Worm (Caenorhabditis elegans): ENCODE measurements around the gene mrps-18.C.

mrps-18.C gene

ce11 chrII:6736066-6736465 is at the start of gene mrps-18.C:
TSS of gene mrps-18.C (plus strand) at chrII:6736203.
- TF ChIP-seq scrt-1 (GFP tag; IDR thresholded peaks at IDR 0.05) = no peak
- TF ChIP-seq hmg-4 (GFP tag; optimal IDR thresholded peaks at IDR 0.05) = no peak
- TF ChIP-seq ceh-13 (GFP tag; optimal IDR thresholded peaks at IDR 0.05) = no peak
- TF ChIP-seq tbx-37 (GFP tag; conservative IDR thresholded peaks at IDR 0.05) = no peak
- TF ChIP-seq tbx-11 (GFP tag; IDR thresholded peaks at IDR 0.05) = no peak
- no peak for TF ChIP-seq hnd-1 (tag; optimal IDR thresholded peaks at IDR 0.05)
- TF ChIP-seq pes-1 (GFP tag; IDR thresholded peaks at IDR 0.05) = no peak
- TF ChIP-seq aly-1 (tag; optimal IDR thresholded peaks at IDR 0.05) = no peak
- no peak for TF ChIP-seq B0310.2 (tag; optimal IDR thresholded peaks at IDR 0.05)
- TF ChIP-seq F13C5.2 (tag; optimal IDR thresholded peaks at IDR 0.05) = no peak
- TF ChIP-seq sea-1 (GFP tag; conservative IDR thresholded peaks at IDR 0.05) = no peak
- no peak for TF ChIP-seq ets-7 (tag; optimal IDR thresholded peaks at IDR 0.05)
- TF ChIP-seq hmbx-1 (tag; optimal IDR thresholded peaks at IDR 0.05) = no peak
- TF ChIP-seq ceh-36 (tag; optimal IDR thresholded peaks at IDR 0.05) = no peak

ce11 chrII:6689088-6689487 is 46.9 kb upstream of the mrps-18.C start:
- TF ChIP-seq aly-1 (tag; optimal IDR thresholded peaks at IDR 0.05) (no peak), tra-4 (tag; optimal IDR thresholded peaks at IDR 0.05) (no peak), tbx-37 (GFP tag; conservative IDR thresholded peaks at IDR 0.05) (no peak), ceh-36 (tag; optimal IDR thresholded peaks at IDR 0.05) (no peak), F13C5.2 (tag; optimal IDR thresholded peaks at IDR 0.05) (no peak), scrt-1 (GFP tag; IDR thresholded peaks at IDR 0.05) (no peak)

- TF ChIP-seq aly-1 (tag; optimal IDR thresholded peaks at IDR 0.05) = no peak
- no peak for TF ChIP-seq hnd-1 (tag; optimal IDR thresholded peaks at IDR 0.05)
- TF ChIP-seq tbx-37 (GFP tag; conservative IDR thresholded peaks at IDR 0.05) = no peak
- no peak for TF ChIP-seq ama-1 (optimal IDR thresholded peaks at IDR 0.05)
Observed at ce11 chrII:6695388-6695787, 40.6 kb upstream of the mrps-18.C start, which contains the start of gene C18H9.5. TSS of gene C18H9.5 (minus strand) at chrII:6695566.

ce11 chrII:6698784-6699183 is 37.2 kb upstream of the mrps-18.C start, which contains the start of gene C18H9.1:
TSS of gene C18H9.1 (plus strand) at chrII:6699084.
- no peak for TF ChIP-seq sea-1 (GFP tag; conservative IDR thresholded peaks at IDR 0.05)
- no peak for TF ChIP-seq hmbx-1 (tag; optimal IDR thresholded peaks at IDR 0.05)
- no peak for TF ChIP-seq pes-1 (GFP tag; IDR thresholded peaks at IDR 0.05)
- TF ChIP-seq hmg-4 (GFP tag; optimal IDR thresholded peaks at IDR 0.05) = no peak
- no peak for TF ChIP-seq ama-1 (optimal IDR thresholded peaks at IDR 0.05)
- no peak for TF ChIP-seq flt-1 (GFP tag; IDR thresholded peaks at IDR 0.05)
- TF ChIP-seq F13C5.2 (tag; optimal IDR thresholded peaks at IDR 0.05) = no peak
- no peak for TF ChIP-seq hnd-1 (tag; optimal IDR thresholded peaks at IDR 0.05)
- TF ChIP-seq tbx-37 (GFP tag; conservative IDR thresholded peaks at IDR 0.05) = no peak
- no peak for TF ChIP-seq scrt-1 (GFP tag; IDR thresholded peaks at IDR 0.05)
- no peak for TF ChIP-seq ceh-36 (tag; optimal IDR thresholded peaks at IDR 0.05)
- no peak for TF ChIP-seq B0310.2 (tag; optimal IDR thresholded peaks at IDR 0.05)
- TF ChIP-seq tra-4 (tag; optimal IDR thresholded peaks at IDR 0.05) = no peak
- TF ChIP-seq ceh-13 (GFP tag; optimal IDR thresholded peaks at IDR 0.05) = no peak
- TF ChIP-seq aly-1 (tag; optimal IDR thresholded peaks at IDR 0.05) = no peak

- TF ChIP-seq B0310.2 (tag; optimal IDR thresholded peaks at IDR 0.05) (no peak), flt-1 (GFP tag; IDR thresholded peaks at IDR 0.05) (no peak), hnd-1 (tag; optimal IDR thresholded peaks at IDR 0.05) (no peak), ets-7 (tag; optimal IDR thresholded peaks at IDR 0.05) (no peak), sea-1 (GFP tag; conservative IDR thresholded peaks at IDR 0.05) (no peak), scrt-1 (GFP tag; IDR thresholded peaks at IDR 0.05) (no peak), ceh-13 (GFP tag; optimal IDR thresholded peaks at IDR 0.05) (no peak), ceh-36 (tag; optimal IDR thresholded peaks at IDR 0.05) (no peak), tbx-11 (GFP tag; IDR thresholded peaks at IDR 0.05) (no peak), ama-1 (optimal IDR thresholded peaks at IDR 0.05) (no peak), hmg-4 (GFP tag; optimal IDR thresholded peaks at IDR 0.05) (no peak), tbx-37 (GFP tag; conservative IDR thresholded peaks at IDR 0.05) (no peak), F13C5.2 (tag; optimal IDR thresholded peaks at IDR 0.05) (no peak)
Observed at ce11 chrII:6701497-6701896, 34.5 kb upstream of the mrps-18.C start, which contains the start of gene C18H9.6. TSS of gene C18H9.6 (minus strand) at chrII:6701625.

ce11 chrII:6705593-6706228 is 30.3 kb upstream of the mrps-18.C start, which contains the start of gene rpy-1:
TSS of gene rpy-1 (minus strand) at chrII:6705643.
- no peak for TF ChIP-seq B0310.2 (tag; optimal IDR thresholded peaks at IDR 0.05)
- no peak for TF ChIP-seq ceh-36 (tag; optimal IDR thresholded peaks at IDR 0.05)
- TF ChIP-seq scrt-1 (GFP tag; IDR thresholded peaks at IDR 0.05) = no peak
- TF ChIP-seq hmg-4 (GFP tag; optimal IDR thresholded peaks at IDR 0.05) = no peak
- no peak for TF ChIP-seq ets-7 (tag; optimal IDR thresholded peaks at IDR 0.05)
- TF ChIP-seq pes-1 (GFP tag; IDR thresholded peaks at IDR 0.05) = no peak
- no peak for TF ChIP-seq F13C5.2 (tag; optimal IDR thresholded peaks at IDR 0.05)
- TF ChIP-seq flt-1 (GFP tag; IDR thresholded peaks at IDR 0.05) = no peak
- no peak for TF ChIP-seq tbx-37 (GFP tag; conservative IDR thresholded peaks at IDR 0.05)
- no peak for TF ChIP-seq tbx-11 (GFP tag; IDR thresholded peaks at IDR 0.05)
- no peak for TF ChIP-seq hmbx-1 (tag; optimal IDR thresholded peaks at IDR 0.05)
- TF ChIP-seq ama-1 (optimal IDR thresholded peaks at IDR 0.05) = no peak
- TF ChIP-seq aly-1 (tag; optimal IDR thresholded peaks at IDR 0.05) = no peak
- no peak for TF ChIP-seq sea-1 (GFP tag; conservative IDR thresholded peaks at IDR 0.05)
- TF ChIP-seq ceh-13 (GFP tag; optimal IDR thresholded peaks at IDR 0.05) = no peak
- no peak for TF ChIP-seq hnd-1 (tag; optimal IDR thresholded peaks at IDR 0.05)

- TF ChIP-seq sea-1 (GFP tag; conservative IDR thresholded peaks at IDR 0.05) (no peak), F13C5.2 (tag; optimal IDR thresholded peaks at IDR 0.05) (no peak), ets-7 (tag; optimal IDR thresholded peaks at IDR 0.05) (no peak), ama-1 (optimal IDR thresholded peaks at IDR 0.05) (no peak), hmbx-1 (tag; optimal IDR thresholded peaks at IDR 0.05) (no peak), tra-4 (tag; optimal IDR thresholded peaks at IDR 0.05) (no peak), hnd-1 (tag; optimal IDR thresholded peaks at IDR 0.05) (no peak), tbx-37 (GFP tag; conservative IDR thresholded peaks at IDR 0.05) (no peak), hmg-4 (GFP tag; optimal IDR thresholded peaks at IDR 0.05) (no peak), aly-1 (tag; optimal IDR thresholded peaks at IDR 0.05) (no peak)
Observed at ce11 chrII:6706552-6707091, 29.4 kb upstream of the mrps-18.C start.

Measured in whole organism, early embryonic.